Worm (Caenorhabditis elegans): ENCODE measurements around the gene madd-2.

ce11 chrV:1244021-1244708, 8.9 kb upstream of the madd-2 start:
- TF ChIP-seq mdl-1 (tag; optimal IDR thresholded peaks at IDR 0.05) (no peak), nhr-23 (tag; optimal IDR thresholded peaks at IDR 0.05) (no peak), unc-62 (GFP tag; optimal IDR thresholded peaks at IDR 0.05) (no peak), ama-1 (optimal IDR thresholded peaks at IDR 0.05) (no peak), crh-2 (tag; optimal IDR thresholded peaks at IDR 0.05) (no peak), ceh-82 (tag; optimal IDR thresholded peaks at IDR 0.05) (no peak), fos-1 (tag; optimal IDR thresholded peaks at IDR 0.05) (no peak), zag-1 (tag; optimal IDR thresholded peaks at IDR 0.05) (no peak), nhr-25 (tag; optimal IDR thresholded peaks at IDR 0.05) (no peak), ceh-16 (tag; optimal IDR thresholded peaks at IDR 0.05) (no peak), sma-9 (GFP tag; optimal IDR thresholded peaks at IDR 0.05) (no peak), sma-9 (tag; optimal IDR thresholded peaks at IDR 0.05) (no peak), nhr-237 (tag; optimal IDR thresholded peaks at IDR 0.05) (no peak)

Data from whole organism, L2 larva.